Worm (Caenorhabditis elegans) whole organism, young adult: ENCODE results near the gene hpl-2.

Source experiments
- B0035.1 ChIP-seq: sonication (generic microtip); optimal IDR thresholded peaks from 2 replicates; lab custom pipeline; 2016; ENCODE audit warnings: missing genetic modification characterization, mild to moderate bottlenecking, missing compliant biosample characterization, missing genotype, missing genetic modification reagents
- B0336.3 ChIP-seq: fragments of 200-800 bp; sonication (Bioruptor generic); IDR thresholded peaks from 2 replicates; pipeline ENCODE4 v1.3.6; 2022; ENCODE audit warnings: missing genetic modification characterization, missing compliant biosample characterization
- F23B12.7 ChIP-seq: sonication (generic microtip); optimal IDR thresholded peaks from 2 replicates; lab custom pipeline; 2017; ENCODE audit warnings: missing genetic modification characterization, mild to moderate bottlenecking, missing compliant biosample characterization, antibody characterized with exemption, moderate library complexity; ENCODE audit not compliant: insufficient read depth
- F33H1.4 ChIP-seq: fragments of 200-800 bp; sonication (Bioruptor generic); IDR thresholded peaks from 2 replicates; pipeline ENCODE4 v1.3.6; 2022; ENCODE audit warnings: missing genetic modification reagents, missing genetic modification characterization, missing compliant biosample characterization
- F39B2.1 ChIP-seq: fragments of 200-800 bp; sonication (Bioruptor generic); IDR thresholded peaks from 2 replicates; pipeline ENCODE4 v1.3.6; 2022; ENCODE audit warnings: missing genetic modification reagents, missing genetic modification characterization, missing compliant biosample characterization
- F57A8.1 ChIP-seq: fragments of 200-800 bp; sonication (Bioruptor generic); optimal IDR thresholded peaks from 2 replicates; lab custom pipeline; 2018; ENCODE audit warnings: mild to moderate bottlenecking, missing genetic modification characterization, moderate library complexity, missing compliant biosample characterization
- K12H6.12 ChIP-seq: fragments of 200-800 bp; sonication (Bioruptor generic); optimal IDR thresholded peaks from 2 replicates; lab custom pipeline; 2018; ENCODE audit warnings: mild to moderate bottlenecking, missing genetic modification characterization, missing compliant biosample characterization
- Y53F4B.3 ChIP-seq: fragments of 200-800 bp; sonication (Bioruptor generic); IDR thresholded peaks from 2 replicates; pipeline ENCODE4 v1.3.6; 2022; ENCODE audit warnings: missing genetic modification reagents, missing genetic modification characterization, missing compliant biosample characterization
- Y56A3A.18 ChIP-seq: fragments of 200-800 bp; sonication (Bioruptor generic); IDR thresholded peaks from 2 replicates; pipeline ENCODE4 v1.3.6; 2022; ENCODE audit warnings: missing genetic modification reagents, missing genetic modification characterization, missing compliant biosample characterization
- Y79H2A.3 ChIP-seq: fragments of 200-800 bp; sonication (Bioruptor generic); conservative IDR thresholded peaks from 2 replicates; pipeline ENCODE4 v1.3.6; 2022; ENCODE audit warnings: missing genetic modification reagents, missing genetic modification characterization, missing compliant biosample characterization
- atf-7 ChIP-seq: sonication (generic microtip); optimal IDR thresholded peaks from 2 replicates; lab custom pipeline; 2017; ENCODE audit warnings: mild to moderate bottlenecking, missing genetic modification characterization, missing compliant biosample characterization
- attf-3 ChIP-seq: fragments of 200-800 bp; sonication (Bioruptor generic); conservative IDR thresholded peaks from 2 replicates; pipeline ENCODE4 v1.3.6; 2022; ENCODE audit warnings: missing genetic modification reagents, missing genetic modification characterization, missing compliant biosample characterization
- attf-6 ChIP-seq: fragments of 200-800 bp; sonication (Bioruptor generic); IDR thresholded peaks from 2 replicates; pipeline ENCODE4 v1.3.6; 2022; ENCODE audit warnings: missing genetic modification reagents, missing genetic modification characterization, missing compliant biosample characterization
- cebp-2 ChIP-seq: fragments of 200-800 bp; sonication (Bioruptor generic); IDR thresholded peaks from 2 replicates; pipeline ENCODE4 v1.3.6; 2022; ENCODE audit warnings: missing genetic modification characterization, missing compliant biosample characterization
- die-1 ChIP-seq: sonication (generic microtip); optimal IDR thresholded peaks from 2 replicates; lab custom pipeline; 2016; ENCODE audit warnings: missing genotype, mild to moderate bottlenecking, missing genetic modification characterization, missing compliant biosample characterization
- dpff-1 ChIP-seq: sonication (generic microtip); optimal IDR thresholded peaks from 2 replicates; lab custom pipeline; 2017; ENCODE audit warnings: mild to moderate bottlenecking, missing genetic modification characterization, missing compliant biosample characterization
- egl-18 ChIP-seq: fragments of 200-800 bp; sonication (Bioruptor generic); IDR thresholded peaks from 2 replicates; pipeline ENCODE4 v1.3.6; 2022; ENCODE audit warnings: missing genetic modification reagents, missing genetic modification characterization, missing compliant biosample characterization
- hlh-26 ChIP-seq: fragments of 200-800 bp; sonication (Bioruptor generic); conservative IDR thresholded peaks from 2 replicates; pipeline ENCODE4 v1.3.6; 2022; ENCODE audit warnings: missing genetic modification reagents, missing genetic modification characterization, missing compliant biosample characterization
- hmg-1.2 ChIP-seq: fragments of 200-800 bp; sonication (Bioruptor generic); IDR thresholded peaks from 2 replicates; pipeline ENCODE4 v1.3.6; 2022; ENCODE audit warnings: missing genetic modification reagents, missing genetic modification characterization, missing compliant biosample characterization
- lin-26 ChIP-seq: fragments of 200-800 bp; sonication (Bioruptor generic); IDR thresholded peaks from 2 replicates; pipeline ENCODE4 v1.3.6; 2022; ENCODE audit warnings: missing genetic modification reagents, missing genetic modification characterization, missing compliant biosample characterization
- lin-35 ChIP-seq, 3 experiments: fragments of 150-350 bp in 2 of 3; sonication (generic microtip) in 1 of 3; optimal IDR thresholded peaks; 2 replicates each; lab custom pipeline; 2014 to 2018; ENCODE audit warnings: missing biosample characterization in 3 of 3, missing genetic modification characterization in 3 of 3, missing genetic modification reagents in 3 of 3
- lin-40 ChIP-seq: sonication (generic microtip); optimal IDR thresholded peaks from 2 replicates; lab custom pipeline; 2016; ENCODE audit warnings: missing genetic modification characterization, mild to moderate bottlenecking, missing compliant biosample characterization, missing genotype, missing genetic modification reagents
- lsl-1 ChIP-seq: fragments of 200-800 bp; sonication (Bioruptor generic); optimal IDR thresholded peaks from 2 replicates; lab custom pipeline; 2018; ENCODE audit warnings: mild to moderate bottlenecking, missing genetic modification characterization, moderate library complexity, missing compliant biosample characterization
- madf-3 ChIP-seq: fragments of 200-800 bp; sonication (Bioruptor generic); IDR thresholded peaks from 2 replicates; pipeline ENCODE4 v1.3.6; 2022; ENCODE audit warnings: missing genetic modification reagents, missing genetic modification characterization, missing compliant biosample characterization
- madf-8 ChIP-seq: fragments of 200-800 bp; sonication (Bioruptor generic); conservative IDR thresholded peaks from 2 replicates; pipeline ENCODE4 v1.3.6; 2022; ENCODE audit warnings: missing genetic modification reagents, missing genetic modification characterization, missing compliant biosample characterization
- mcd-1 ChIP-seq: fragments of 200-800 bp; sonication (Bioruptor generic); IDR thresholded peaks from 2 replicates; pipeline ENCODE4 v1.3.6; 2022; ENCODE audit warnings: missing genetic modification reagents, missing genetic modification characterization, missing compliant biosample characterization
- mes-4 ChIP-seq: sonication (generic microtip); optimal IDR thresholded peaks from 2 replicates; lab custom pipeline; 2016; ENCODE audit warnings: missing genotype, missing genetic modification characterization, missing compliant biosample characterization
- mxl-1 ChIP-seq: sonication (generic microtip); optimal IDR thresholded peaks from 2 replicates; lab custom pipeline; 2016; ENCODE audit warnings: missing genetic modification characterization, missing compliant biosample characterization
- nfya-1 ChIP-seq: sonication (generic microtip); optimal IDR thresholded peaks from 2 replicates; lab custom pipeline; 2017; ENCODE audit warnings: antibody characterized with exemption, missing compliant biosample characterization, missing genetic modification characterization, borderline replicate concordance; ENCODE audit not compliant: insufficient read depth
- nfya-2 ChIP-seq: fragments of 200-800 bp; sonication (Bioruptor generic); IDR thresholded peaks from 2 replicates; pipeline ENCODE4 v1.3.6; 2022; ENCODE audit warnings: missing genetic modification reagents, missing genetic modification characterization, missing compliant biosample characterization
- nfyb-1 ChIP-seq: fragments of 200-800 bp; sonication (Bioruptor generic); IDR thresholded peaks from 2 replicates; pipeline ENCODE4 v1.3.6; 2022; ENCODE audit warnings: missing genetic modification reagents, missing genetic modification characterization, missing compliant biosample characterization
- nhr-90 ChIP-seq: sonication (generic microtip); optimal IDR thresholded peaks from 2 replicates; lab custom pipeline; 2016; ENCODE audit warnings: missing genotype, mild to moderate bottlenecking, missing genetic modification characterization, missing compliant biosample characterization
- rcor-1 ChIP-seq: fragments of 200-800 bp; sonication (Bioruptor generic); IDR thresholded peaks from 2 replicates; pipeline ENCODE4 v1.3.6; 2022; ENCODE audit warnings: missing genetic modification reagents, missing genetic modification characterization, missing compliant biosample characterization
- somi-1 ChIP-seq: fragments of 200-800 bp; sonication (Bioruptor generic); optimal IDR thresholded peaks from 2 replicates; lab custom pipeline; 2018; ENCODE audit warnings: mild to moderate bottlenecking, missing genetic modification characterization, missing compliant biosample characterization
- tbp1 ChIP-seq: fragments of 200-800 bp; sonication (Bioruptor generic); optimal IDR thresholded peaks from 2 replicates; lab custom pipeline; 2018; ENCODE audit warnings: mild to moderate bottlenecking, missing genetic modification characterization, missing compliant biosample characterization
- xnd-1 ChIP-seq: sonication (generic microtip); optimal IDR thresholded peaks from 2 replicates; lab custom pipeline; 2016; ENCODE audit warnings: missing genotype, missing genetic modification reagents, missing genetic modification characterization, missing compliant biosample characterization
- zfh-2 ChIP-seq: fragments of 200-800 bp; sonication (Bioruptor generic); conservative IDR thresholded peaks from 2 replicates; pipeline ENCODE4 v1.3.6; 2022; ENCODE audit warnings: missing genetic modification reagents, missing genetic modification characterization, missing compliant biosample characterization
- zim-3 ChIP-seq: sonication (generic microtip); optimal IDR thresholded peaks from 2 replicates; lab custom pipeline; 2017; ENCODE audit warnings: mild to moderate bottlenecking, missing genetic modification characterization, moderate library complexity, missing compliant biosample characterization
- ztf-6 ChIP-seq: fragments of 200-800 bp; sonication (Bioruptor generic); IDR thresholded peaks from 2 replicates; pipeline ENCODE4 v1.3.6; 2022; ENCODE audit warnings: missing genetic modification reagents, missing genetic modification characterization, missing compliant biosample characterization

Gene hpl-2

DNA sequence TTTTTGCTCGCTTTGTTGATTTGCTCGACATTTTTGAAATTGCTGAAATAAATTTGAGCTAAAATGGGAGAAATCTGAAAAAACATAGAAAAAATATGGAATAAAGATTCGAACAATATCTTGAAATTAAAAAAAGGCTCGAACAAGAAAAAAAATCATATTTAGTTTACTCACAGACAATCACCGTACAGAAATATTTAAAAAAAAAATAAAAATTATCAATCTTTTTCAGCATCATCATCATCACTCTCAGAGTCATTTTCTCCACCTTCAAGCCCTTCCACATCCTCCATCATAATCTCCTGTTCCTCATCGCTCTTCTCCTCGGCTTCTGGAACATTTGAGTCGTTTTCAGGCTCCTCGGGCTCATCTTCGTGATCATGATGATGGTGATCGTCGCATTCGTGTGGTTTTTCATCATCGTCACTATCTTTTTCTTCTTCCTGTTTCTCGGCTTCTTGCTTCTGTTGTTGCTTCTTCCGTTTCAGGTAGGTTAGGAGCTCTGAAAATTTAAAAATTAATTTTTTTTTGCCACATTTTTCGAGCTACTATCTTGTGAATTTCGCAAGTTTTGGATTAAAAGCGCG lies at the start of gene hpl-2:
TSS of gene hpl-2 (minus strand) at position 51 of the 587 bp plus-strand sequence.
- no peak for TF ChIP-seq somi-1 (GFP tag; lab: Kevin White, UChicago)
- peak in 1 of 3 experiments; percentile 36 for TF ChIP-seq lin-35 (GFP tag; optimal IDR thresholded peaks at IDR 0.05; lab: Kevin White, UChicago)
- TF ChIP-seq hlh-26 (GFP tag; lab: Robert Waterston, UW), result no peak
- no peak for TF ChIP-seq K12H6.12 (tag; lab: Kevin White, UChicago)

DNA sequence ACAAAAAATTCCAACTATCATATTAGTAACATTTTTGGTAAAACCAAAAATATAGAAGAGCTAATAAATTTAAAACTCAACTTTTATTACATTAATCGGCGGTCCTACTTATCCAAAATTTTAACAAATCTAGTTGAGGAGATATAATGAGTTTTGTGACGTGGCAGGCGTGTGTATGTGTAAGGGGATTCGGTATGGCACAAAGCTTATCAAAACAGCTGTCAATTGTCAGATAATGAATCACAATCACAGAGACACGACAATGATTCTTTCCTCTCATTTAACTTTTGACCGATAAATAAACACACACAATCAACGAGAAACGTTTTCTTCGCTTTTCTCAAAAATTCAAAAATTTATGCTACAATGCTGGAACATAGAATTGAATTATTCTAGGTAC lies 46.7 kb upstream of the hpl-2 start, which contains the start of gene K11D9.3:
TSS of gene K11D9.3 (minus strand) at position 181 of the 400 bp plus-strand sequence.
- TF ChIP-seq lin-26 (GFP tag; lab: Robert Waterston, UW), result no peak
- no peak for TF ChIP-seq atf-7 (tag; lab: Kevin White, UChicago)
- no peak for TF ChIP-seq mcd-1 (GFP tag; lab: Robert Waterston, UW)
- TF ChIP-seq Y56A3A.18 (GFP tag; lab: Robert Waterston, UW), result no peak
- no peak for TF ChIP-seq attf-6 (GFP tag; lab: Robert Waterston, UW)
- no peak for TF ChIP-seq nfyb-1 (GFP tag; lab: Robert Waterston, UW)
- TF ChIP-seq madf-8 (GFP tag; lab: Robert Waterston, UW), result no peak
- TF ChIP-seq ztf-6 (GFP tag; lab: Robert Waterston, UW), result no peak
- TF ChIP-seq attf-3 (GFP tag; lab: Robert Waterston, UW), result no peak
- no peak for TF ChIP-seq lin-40 (tag; lab: Kevin White, UChicago)

DNA sequence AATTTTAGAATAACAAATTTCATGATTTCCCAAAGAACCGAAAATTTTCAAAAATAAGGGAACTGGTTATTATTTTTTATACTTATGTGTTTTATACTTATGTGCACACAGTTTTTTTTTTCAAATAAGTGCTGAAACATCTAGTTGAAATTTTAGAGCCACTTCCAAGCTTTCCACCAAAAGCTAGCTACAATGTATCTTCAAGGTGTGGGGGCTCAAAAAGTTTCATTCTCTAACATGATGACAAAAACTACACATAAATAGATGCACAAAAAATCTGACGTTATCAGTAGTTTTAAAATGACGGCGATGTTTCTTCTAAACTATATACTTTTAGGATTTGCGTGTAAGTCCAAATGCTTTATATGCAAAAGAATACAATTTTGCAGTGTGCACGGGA lies 38.7 kb upstream of the hpl-2 start, which contains the start of gene clec-163:
TSS of gene clec-163 (plus strand) at position 301 of the 400 bp plus-strand sequence.
- no peak for TF ChIP-seq nhr-90 (tag; lab: Kevin White, UChicago)
- no peak for TF ChIP-seq nfyb-1 (GFP tag; lab: Robert Waterston, UW)
- no peak for TF ChIP-seq mcd-1 (GFP tag; lab: Robert Waterston, UW)
- TF ChIP-seq mxl-1, result no peak
- no peak for TF ChIP-seq rcor-1 (GFP tag; lab: Robert Waterston, UW)
- no peak for TF ChIP-seq mes-4 (tag; lab: Kevin White, UChicago)
- no peak for TF ChIP-seq B0336.3 (GFP tag; lab: Robert Waterston, UW)
- no peak for TF ChIP-seq F57A8.1 (GFP tag; lab: Kevin White, UChicago)
- no peak for TF ChIP-seq B0035.1 (tag; lab: Kevin White, UChicago)
- TF ChIP-seq dpff-1 (tag; lab: Kevin White, UChicago), result no peak
- TF ChIP-seq F33H1.4 (GFP tag; lab: Robert Waterston, UW), result no peak
- no peak for TF ChIP-seq zfh-2 (GFP tag; lab: Robert Waterston, UW)
- TF ChIP-seq zim-3 (tag; lab: Kevin White, UChicago), result no peak
- no peak for TF ChIP-seq Y79H2A.3 (GFP tag; lab: Robert Waterston, UW)
- no peak for TF ChIP-seq tbp1 (GFP tag; lab: Kevin White, UChicago)
- TF ChIP-seq hmg-1.2 (GFP tag; lab: Robert Waterston, UW), result no peak
- TF ChIP-seq egl-18 (GFP tag; lab: Robert Waterston, UW), result no peak

DNA sequence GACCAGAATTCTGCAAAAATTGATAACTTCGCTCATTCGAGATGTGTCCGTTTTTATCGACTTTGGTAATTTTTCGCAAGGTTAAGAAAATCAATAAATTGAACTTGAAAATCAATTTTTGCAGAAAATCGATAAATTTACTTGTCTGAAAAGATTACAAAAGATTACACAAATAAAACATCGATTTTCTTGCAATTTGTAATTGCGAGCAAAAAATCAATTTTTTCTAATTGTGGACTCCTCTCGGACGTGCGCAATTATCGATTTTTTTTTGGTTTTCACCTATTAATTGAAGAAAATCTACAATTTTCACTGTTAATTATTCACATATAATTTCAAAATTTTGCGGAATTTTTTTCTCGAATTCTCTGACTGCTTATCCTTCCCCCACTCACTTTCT lies 35.9 kb upstream of the hpl-2 start:
- no peak for TF ChIP-seq nfya-2
- TF ChIP-seq F39B2.1 (GFP tag; lab: Robert Waterston, UW), result no peak
- TF ChIP-seq cebp-2 (GFP tag; lab: Robert Waterston, UW), result no peak
- TF ChIP-seq F23B12.7 (tag; lab: Kevin White, UChicago), result no peak
- TF ChIP-seq xnd-1 (tag; lab: Kevin White, UChicago), result no peak
- no peak for TF ChIP-seq madf-3 (GFP tag; lab: Robert Waterston, UW)
- TF ChIP-seq Y53F4B.3 (GFP tag; lab: Robert Waterston, UW), result no peak
- TF ChIP-seq die-1 (tag; lab: Kevin White, UChicago), result no peak
- no peak for TF ChIP-seq nfya-1 (tag; lab: Kevin White, UChicago)
- no peak for TF ChIP-seq lsl-1 (GFP tag; lab: Kevin White, UChicago)
